Worm (Caenorhabditis elegans): ENCODE results near the gene T26A5.8.

- TF ChIP-seq pros-1 (tag; optimal IDR thresholded peaks at IDR 0.05) (no peak), tbx-2 (tag; optimal IDR thresholded peaks at IDR 0.05) (no peak), ceh-2 (tag; optimal IDR thresholded peaks at IDR 0.05) (no peak), unc-86 (tag; optimal IDR thresholded peaks at IDR 0.05) (no peak), ceh-22 (tag; optimal IDR thresholded peaks at IDR 0.05) (no peak), pag-3 (tag; optimal IDR thresholded peaks at IDR 0.05; ENCODE audit: borderline replicate concordance) (no peak), fkh-10 (GFP tag; optimal IDR thresholded peaks at IDR 0.05) (no peak), ama-1 (optimal IDR thresholded peaks at IDR 0.05) (no peak), ceh-9 (tag; optimal IDR thresholded peaks at IDR 0.05) (no peak), nfya-1 (tag; optimal IDR thresholded peaks at IDR 0.05) (no peak)
These were observed 15.8 kb upstream of the T26A5.8 start, which contains the start of gene zip-8 for ce11 chrIII:6478256-6479004.
